Fruit fly (Drosophila melanogaster) whole organism, wandering third instar larva: ENCODE data around the gene Alh.
A peak's percentile ranks its signal among the peaks of the same experiment; 100 is the strongest.

Source experiments
- Abd-B ChIP-seq: fragments of >200 bp; optimal IDR thresholded peaks from 2 replicates; lab custom pipeline; 2017; ENCODE audit warnings: missing biosample characterization, missing genetic modification characterization
- CG32264 ChIP-seq: fragments of 200-800 bp; sonication (Bioruptor generic); optimal IDR thresholded peaks from 2 replicates; lab custom pipeline; 2016; ENCODE audit warnings: missing biosample characterization, missing genetic modification characterization
- CrebA ChIP-seq: fragments of 200-800 bp; sonication (Bioruptor generic); optimal IDR thresholded peaks from 2 replicates; lab custom pipeline; 2016; ENCODE audit warnings: missing biosample characterization, mild to moderate bottlenecking, missing genetic modification characterization, borderline replicate concordance
- Dfd ChIP-seq: fragments of >200 bp; optimal IDR thresholded peaks from 2 replicates; lab custom pipeline; 2017; ENCODE audit warnings: missing biosample characterization, missing genetic modification characterization
- Dif ChIP-seq: fragments of 200-275, 200-300 bp; sonication (Bioruptor generic); optimal IDR thresholded peaks from 2 replicates; lab custom pipeline; 2018; ENCODE audit warnings: missing biosample characterization, missing genetic modification characterization; ENCODE audit not compliant: partially characterized antibody
- GATAd ChIP-seq: sonication (Bioruptor generic); optimal IDR thresholded peaks from 2 replicates; lab custom pipeline; 2016; ENCODE audit warnings: missing biosample characterization, missing genetic modification characterization
- HLH106 ChIP-seq: fragments of 200-800 bp; optimal IDR thresholded peaks from 3 replicates; lab custom pipeline; 2019; ENCODE audit warnings: missing biosample characterization, mild to moderate bottlenecking, missing genetic modification characterization, moderate library complexity
- Hnf4 ChIP-seq: fragments of 200-800 bp; sonication (Bioruptor generic); optimal IDR thresholded peaks from 2 replicates; lab custom pipeline; 2016; ENCODE audit warnings: missing biosample characterization, mild to moderate bottlenecking, missing genetic modification characterization
- Hr78 ChIP-seq: fragments of >200 bp; optimal IDR thresholded peaks from 2 replicates; lab custom pipeline; 2017; ENCODE audit warnings: missing biosample characterization, missing genetic modification characterization
- Hr83 ChIP-seq: fragments of 200-300 bp; sonication (Bioruptor generic); optimal IDR thresholded peaks from 2 replicates; lab custom pipeline; 2016; ENCODE audit warnings: missing biosample characterization, mild to moderate bottlenecking, missing genetic modification characterization, moderate library complexity; ENCODE audit not compliant: poor library complexity, severe bottlenecking
- Jra ChIP-seq: sonication (Bioruptor generic); optimal IDR thresholded peaks from 2 replicates; lab custom pipeline; 2016; ENCODE audit warnings: missing biosample characterization, missing genetic modification characterization
- Myc ChIP-seq: fragments of >200 bp; optimal IDR thresholded peaks from 2 replicates; lab custom pipeline; 2017
- N ChIP-seq: fragments of >200 bp; optimal IDR thresholded peaks from 2 replicates; lab custom pipeline; 2018; ENCODE audit warnings: missing biosample characterization, missing external identifiers, missing genetic modification characterization
- OdsH ChIP-seq: fragments of 200-800 bp; sonication (Bioruptor generic); optimal IDR thresholded peaks from 2 replicates; lab custom pipeline; 2016; ENCODE audit warnings: missing biosample characterization, mild to moderate bottlenecking, missing genetic modification characterization
- Rel ChIP-seq, 2 experiments: fragments of 200-800 bp; sonication (Bioruptor generic) in 1 of 2; optimal IDR thresholded peaks; 2 replicates in 1 of 2; 3 replicates in 1 of 2; lab custom pipeline; 2016 to 2019; ENCODE audit warnings: mild to moderate bottlenecking in 2 of 2, missing biosample characterization in 2 of 2, missing genetic modification characterization in 2 of 2, moderate library complexity in 1 of 2
- Sp1 ChIP-seq: fragments of 200-800 bp; sonication (Bioruptor generic); optimal IDR thresholded peaks from 3 replicates; lab custom pipeline; 2019; ENCODE audit warnings: missing biosample characterization, mild to moderate bottlenecking, missing genetic modification characterization, moderate library complexity
- br ChIP-seq: fragments of 200-800 bp; sonication (Bioruptor generic); optimal IDR thresholded peaks from 2 replicates; lab custom pipeline; 2016; ENCODE audit warnings: missing biosample characterization, missing genetic modification characterization
- brk ChIP-seq: fragments of 200-800 bp; sonication (Bioruptor generic); optimal IDR thresholded peaks from 2 replicates; lab custom pipeline; 2016; ENCODE audit warnings: missing biosample characterization, mild to moderate bottlenecking, missing genetic modification characterization
- dl ChIP-seq, 2 experiments: fragments of 175-275, 200-275 bp in 1 of 2; fragments of 200-275 bp in 1 of 2; sonication (Bioruptor generic); optimal IDR thresholded peaks; lab custom pipeline; 2018; ENCODE audit warnings: mild to moderate bottlenecking in 2 of 2, missing biosample characterization in 2 of 2, missing genetic modification characterization in 2 of 2, moderate library complexity in 2 of 2; ENCODE audit not compliant: partially characterized antibody in 2 of 2, insufficient read depth in 1 of 2
- dsf ChIP-seq: sonication (Bioruptor generic); optimal IDR thresholded peaks from 2 replicates; lab custom pipeline; 2016; ENCODE audit warnings: missing biosample characterization, missing genetic modification characterization, borderline replicate concordance
- ey ChIP-seq: fragments of 200-800 bp; sonication (Bioruptor generic); optimal IDR thresholded peaks from 2 replicates; lab custom pipeline; 2016; ENCODE audit warnings: missing biosample characterization, missing genetic modification characterization
- foxo ChIP-seq, 2 experiments: fragments of 200-800 bp; sonication (Bioruptor generic); optimal IDR thresholded peaks; 2 replicates in 1 of 2; 3 replicates in 1 of 2; lab custom pipeline; 2016 to 2017; ENCODE audit warnings: missing biosample characterization in 2 of 2, missing genetic modification characterization in 2 of 2
- fru ChIP-seq: fragments of 200-800 bp; sonication (Bioruptor generic); optimal IDR thresholded peaks from 3 replicates; lab custom pipeline; 2016; ENCODE audit warnings: missing biosample characterization, mild to moderate bottlenecking, missing genetic modification characterization
- h ChIP-seq: fragments of 200-800 bp; sonication (Bioruptor generic); optimal IDR thresholded peaks from 3 replicates; lab custom pipeline; 2016; ENCODE audit warnings: missing biosample characterization, mild to moderate bottlenecking, missing genetic modification characterization
- jim ChIP-seq: fragments of 175-275, 200-325 bp; sonication (Bioruptor generic); optimal IDR thresholded peaks from 2 replicates; lab custom pipeline; 2016; ENCODE audit warnings: missing biosample characterization, mild to moderate bottlenecking, missing genetic modification characterization
- pan ChIP-seq: fragments of >200 bp; optimal IDR thresholded peaks from 2 replicates; lab custom pipeline; 2017
- psq ChIP-seq: fragments of 200-800 bp; sonication (Bioruptor generic); optimal IDR thresholded peaks from 3 replicates; lab custom pipeline; 2017; ENCODE audit warnings: missing biosample characterization, mild to moderate bottlenecking, missing genetic modification characterization, moderate library complexity
- rgr ChIP-seq: fragments of 200-800 bp; sonication (Bioruptor generic); optimal IDR thresholded peaks from 3 replicates; lab custom pipeline; 2016; ENCODE audit warnings: missing biosample characterization, mild to moderate bottlenecking, missing genetic modification characterization
- sage ChIP-seq: fragments of 200-800 bp; sonication (Bioruptor generic); optimal IDR thresholded peaks from 2 replicates; lab custom pipeline; 2016; ENCODE audit warnings: missing biosample characterization, mild to moderate bottlenecking, missing genetic modification characterization
- sv ChIP-seq: fragments of 200-800 bp; sonication (Bioruptor generic); optimal IDR thresholded peaks from 3 replicates; lab custom pipeline; 2016; ENCODE audit warnings: missing biosample characterization, missing genetic modification characterization
- tai ChIP-seq: sonication (Bioruptor generic); optimal IDR thresholded peaks from 2 replicates; lab custom pipeline; 2016; ENCODE audit warnings: missing biosample characterization, missing genetic modification characterization
- usp ChIP-seq: fragments of >200 bp; optimal IDR thresholded peaks from 2 replicates; lab custom pipeline; 2017; ENCODE audit warnings: missing biosample characterization, missing genetic modification characterization
- woc ChIP-seq: sonication (Bioruptor generic); optimal IDR thresholded peaks from 2 replicates; lab custom pipeline; 2016; ENCODE audit warnings: missing biosample characterization, mild to moderate bottlenecking, missing genetic modification characterization

Alh gene

dm6 chr3R:7086377-7087200 lies 37.4 kb downstream of the Alh start, which contains the start of gene alphaTub84B:
Gene alphaTub84B, plus strand, starts transcription at chr3R:7086599.
- TF ChIP-seq Myc, result peak; percentile 59
- TF ChIP-seq tai (GFP tag; lab: Kevin White, UChicago), result no peak
- no peak for TF ChIP-seq CrebA (GFP tag; lab: Kevin White, UChicago)
- peak; percentile 52 for TF ChIP-seq sv (GFP tag; lab: Kevin White, UChicago)
- peak; percentile 91 for TF ChIP-seq Hnf4 (GFP tag; lab: Kevin White, UChicago)
- peak; percentile 19 for TF ChIP-seq HLH106 (tag; lab: Kevin White, UChicago)
- no peak for TF ChIP-seq N (GFP tag; lab: Kevin White, UChicago)
- TF ChIP-seq Hr78 (GFP tag; lab: Kevin White, UChicago), result no peak
- TF ChIP-seq brk (GFP tag; lab: Kevin White, UChicago), result peak; percentile 21
- TF ChIP-seq Rel (GFP tag; optimal IDR thresholded peaks at IDR 0.05; lab: Kevin White, UChicago), result no peak
- TF ChIP-seq Rel (tag; optimal IDR thresholded peaks at IDR 0.05; lab: Kevin White, UChicago), result peak; percentile 88
- TF ChIP-seq h (GFP tag; lab: Kevin White, UChicago), result peak; percentile 86
- TF ChIP-seq woc (GFP tag; lab: Kevin White, UChicago), result peak; percentile 42
- TF ChIP-seq psq (GFP tag; lab: Kevin White, UChicago), result peak; percentile 48
- peak; percentile 86 for TF ChIP-seq Jra (GFP tag; lab: Kevin White, UChicago)
- peak; percentile 87 for TF ChIP-seq Dif
- TF ChIP-seq Hr83 (GFP tag; lab: Kevin White, UChicago), result peak; percentile 94
- peak; percentile 74 for TF ChIP-seq rgr (GFP tag; lab: Kevin White, UChicago)
- peak; percentile 9 to 27 for TF ChIP-seq dl (GFP tag; optimal IDR thresholded peaks at IDR 0.05; lab: Kevin White, UChicago; ENCODE audit: insufficient read depth in 1 of 2, partially characterized antibody in 2 of 2)
- TF ChIP-seq jim (GFP tag; lab: Kevin White, UChicago), result peak; percentile 84
- peak; percentile 78 for TF ChIP-seq br (GFP tag; lab: Kevin White, UChicago)
- TF ChIP-seq sage (GFP tag; lab: Kevin White, UChicago), result peak; percentile 55
- peak; percentile 29 for TF ChIP-seq ey
- peak; percentile 70 for TF ChIP-seq fru (GFP tag; lab: Kevin White, UChicago)
- no peak for TF ChIP-seq Abd-B
- peak in 1 of 2 experiments; percentile 71 for TF ChIP-seq foxo (GFP tag; optimal IDR thresholded peaks at IDR 0.05; lab: Kevin White, UChicago)
- peak; percentile 66 for TF ChIP-seq OdsH (GFP tag; lab: Kevin White, UChicago)
- no peak for TF ChIP-seq usp (GFP tag; lab: Kevin White, UChicago)
- peak; percentile 76 for TF ChIP-seq Sp1
- TF ChIP-seq CG32264 (GFP tag; lab: Kevin White, UChicago), result no peak
- no peak for TF ChIP-seq dsf (GFP tag; lab: Kevin White, UChicago)

- TF ChIP-seq Abd-B (no peak), woc (GFP tag; lab: Kevin White, UChicago) (no peak), OdsH (GFP tag; lab: Kevin White, UChicago) (no peak), Jra (GFP tag; lab: Kevin White, UChicago) (no peak), sage (GFP tag; lab: Kevin White, UChicago) (no peak), sv (GFP tag; lab: Kevin White, UChicago) (no peak), Sp1 (no peak), fru (GFP tag; lab: Kevin White, UChicago) (no peak), pan (no peak), Dfd (GFP tag; lab: Kevin White, UChicago) (no peak), Hr78 (GFP tag; lab: Kevin White, UChicago) (no peak), tai (GFP tag; lab: Kevin White, UChicago) (no peak), ey (no peak), GATAd (GFP tag; lab: Kevin White, UChicago) (no peak), Hr83 (GFP tag; lab: Kevin White, UChicago) (no peak), Dif (no peak), CG32264 (GFP tag; lab: Kevin White, UChicago) (no peak), Rel (GFP tag; optimal IDR thresholded peaks at IDR 0.05; lab: Kevin White, UChicago) (no peak), Rel (tag; optimal IDR thresholded peaks at IDR 0.05; lab: Kevin White, UChicago) (no peak)
Observed at dm6 chr3R:7085983-7086376, 38.0 kb downstream of the Alh start, which contains the start of gene Tailor. Gene Tailor, minus strand, starts transcription at chr3R:7086083.

- TF ChIP-seq jim (GFP tag; lab: Kevin White, UChicago) (no peak), Rel (GFP tag; optimal IDR thresholded peaks at IDR 0.05; lab: Kevin White, UChicago) (no peak), Rel (tag; optimal IDR thresholded peaks at IDR 0.05; lab: Kevin White, UChicago) (peak; percentile 44)
Observed at dm6 chr3R:7085455-7085854, 38.5 kb downstream of the Alh start.
